Fruit fly (Drosophila melanogaster) whole organism, wandering third instar larva: ENCODE data around the gene CG10431.

Experiments
- Abd-B ChIP-seq: fragments of >200 bp; optimal IDR thresholded peaks from 2 replicates; lab custom pipeline; 2017; ENCODE audit warnings: missing biosample characterization, missing genetic modification characterization
- CG32264 ChIP-seq: fragments of 200-800 bp; sonication (Bioruptor generic); optimal IDR thresholded peaks from 2 replicates; lab custom pipeline; 2016; ENCODE audit warnings: missing biosample characterization, missing genetic modification characterization
- CG9705 ChIP-seq: fragments of 200-800 bp; sonication (Bioruptor generic); optimal IDR thresholded peaks from 2 replicates; lab custom pipeline; 2018; ENCODE audit warnings: missing biosample characterization, mild to moderate bottlenecking, missing genetic modification characterization
- CrebA ChIP-seq: fragments of 200-800 bp; sonication (Bioruptor generic); optimal IDR thresholded peaks from 2 replicates; lab custom pipeline; 2016; ENCODE audit warnings: missing biosample characterization, mild to moderate bottlenecking, missing genetic modification characterization, borderline replicate concordance
- Dfd ChIP-seq: fragments of >200 bp; optimal IDR thresholded peaks from 2 replicates; lab custom pipeline; 2017; ENCODE audit warnings: missing biosample characterization, missing genetic modification characterization
- Dif ChIP-seq: fragments of 200-275, 200-300 bp; sonication (Bioruptor generic); optimal IDR thresholded peaks from 2 replicates; lab custom pipeline; 2018; ENCODE audit warnings: missing biosample characterization, missing genetic modification characterization; ENCODE audit not compliant: partially characterized antibody
- GATAd ChIP-seq: sonication (Bioruptor generic); optimal IDR thresholded peaks from 2 replicates; lab custom pipeline; 2016; ENCODE audit warnings: missing biosample characterization, missing genetic modification characterization
- HLH106 ChIP-seq: fragments of 200-800 bp; optimal IDR thresholded peaks from 3 replicates; lab custom pipeline; 2019; ENCODE audit warnings: missing biosample characterization, mild to moderate bottlenecking, missing genetic modification characterization, moderate library complexity
- Hnf4 ChIP-seq: fragments of 200-800 bp; sonication (Bioruptor generic); optimal IDR thresholded peaks from 2 replicates; lab custom pipeline; 2016; ENCODE audit warnings: missing biosample characterization, mild to moderate bottlenecking, missing genetic modification characterization
- Hr78 ChIP-seq: fragments of >200 bp; optimal IDR thresholded peaks from 2 replicates; lab custom pipeline; 2017; ENCODE audit warnings: missing biosample characterization, missing genetic modification characterization
- Hr83 ChIP-seq: fragments of 200-300 bp; sonication (Bioruptor generic); optimal IDR thresholded peaks from 2 replicates; lab custom pipeline; 2016; ENCODE audit warnings: missing biosample characterization, mild to moderate bottlenecking, missing genetic modification characterization, moderate library complexity; ENCODE audit not compliant: poor library complexity, severe bottlenecking
- Jra ChIP-seq: sonication (Bioruptor generic); optimal IDR thresholded peaks from 2 replicates; lab custom pipeline; 2016; ENCODE audit warnings: missing biosample characterization, missing genetic modification characterization
- Mio ChIP-seq: sonication (Bioruptor generic); optimal IDR thresholded peaks from 2 replicates; lab custom pipeline; 2016; ENCODE audit warnings: missing biosample characterization, missing genetic modification characterization
- Myc ChIP-seq: fragments of >200 bp; optimal IDR thresholded peaks from 2 replicates; lab custom pipeline; 2017
- N ChIP-seq: fragments of >200 bp; optimal IDR thresholded peaks from 2 replicates; lab custom pipeline; 2018; ENCODE audit warnings: missing biosample characterization, missing external identifiers, missing genetic modification characterization
- OdsH ChIP-seq: fragments of 200-800 bp; sonication (Bioruptor generic); optimal IDR thresholded peaks from 2 replicates; lab custom pipeline; 2016; ENCODE audit warnings: missing biosample characterization, mild to moderate bottlenecking, missing genetic modification characterization
- Rel ChIP-seq, 2 experiments: fragments of 200-800 bp; sonication (Bioruptor generic) in 1 of 2; optimal IDR thresholded peaks; 2 replicates in 1 of 2; 3 replicates in 1 of 2; lab custom pipeline; 2016 to 2019; ENCODE audit warnings: mild to moderate bottlenecking in 2 of 2, missing biosample characterization in 2 of 2, missing genetic modification characterization in 2 of 2, moderate library complexity in 1 of 2
- Sp1 ChIP-seq: fragments of 200-800 bp; sonication (Bioruptor generic); optimal IDR thresholded peaks from 3 replicates; lab custom pipeline; 2019; ENCODE audit warnings: missing biosample characterization, mild to moderate bottlenecking, missing genetic modification characterization, moderate library complexity
- Vsx2 ChIP-seq: fragments of 200-300, 225-300 bp; sonication (Bioruptor generic); optimal IDR thresholded peaks from 2 replicates; lab custom pipeline; 2018; ENCODE audit warnings: missing biosample characterization, missing genetic modification characterization; ENCODE audit not compliant: partially characterized antibody
- br ChIP-seq: fragments of 200-800 bp; sonication (Bioruptor generic); optimal IDR thresholded peaks from 2 replicates; lab custom pipeline; 2016; ENCODE audit warnings: missing biosample characterization, missing genetic modification characterization
- brk ChIP-seq: fragments of 200-800 bp; sonication (Bioruptor generic); optimal IDR thresholded peaks from 2 replicates; lab custom pipeline; 2016; ENCODE audit warnings: missing biosample characterization, mild to moderate bottlenecking, missing genetic modification characterization
- dl ChIP-seq, 2 experiments: fragments of 175-275, 200-275 bp in 1 of 2; fragments of 200-275 bp in 1 of 2; sonication (Bioruptor generic); optimal IDR thresholded peaks; lab custom pipeline; 2018; ENCODE audit warnings: mild to moderate bottlenecking in 2 of 2, missing biosample characterization in 2 of 2, missing genetic modification characterization in 2 of 2, moderate library complexity in 2 of 2; ENCODE audit not compliant: partially characterized antibody in 2 of 2, insufficient read depth in 1 of 2
- dmrt93B ChIP-seq: fragments of 200-800 bp; sonication (Bioruptor generic); optimal IDR thresholded peaks from 2 replicates; lab custom pipeline; 2018; ENCODE audit warnings: missing biosample characterization, mild to moderate bottlenecking, missing genetic modification characterization
- dsf ChIP-seq: sonication (Bioruptor generic); optimal IDR thresholded peaks from 2 replicates; lab custom pipeline; 2016; ENCODE audit warnings: missing biosample characterization, missing genetic modification characterization, borderline replicate concordance
- ey ChIP-seq: fragments of 200-800 bp; sonication (Bioruptor generic); optimal IDR thresholded peaks from 2 replicates; lab custom pipeline; 2016; ENCODE audit warnings: missing biosample characterization, missing genetic modification characterization
- foxo ChIP-seq, 2 experiments: fragments of 200-800 bp; sonication (Bioruptor generic); optimal IDR thresholded peaks; 2 replicates in 1 of 2; 3 replicates in 1 of 2; lab custom pipeline; 2016 to 2017; ENCODE audit warnings: missing biosample characterization in 2 of 2, missing genetic modification characterization in 2 of 2
- fru ChIP-seq: fragments of 200-800 bp; sonication (Bioruptor generic); optimal IDR thresholded peaks from 3 replicates; lab custom pipeline; 2016; ENCODE audit warnings: missing biosample characterization, mild to moderate bottlenecking, missing genetic modification characterization
- h ChIP-seq: fragments of 200-800 bp; sonication (Bioruptor generic); optimal IDR thresholded peaks from 3 replicates; lab custom pipeline; 2016; ENCODE audit warnings: missing biosample characterization, mild to moderate bottlenecking, missing genetic modification characterization
- jim ChIP-seq: fragments of 175-275, 200-325 bp; sonication (Bioruptor generic); optimal IDR thresholded peaks from 2 replicates; lab custom pipeline; 2016; ENCODE audit warnings: missing biosample characterization, mild to moderate bottlenecking, missing genetic modification characterization
- lola ChIP-seq: fragments of >200 bp; optimal IDR thresholded peaks from 2 replicates; lab custom pipeline; 2017; ENCODE audit warnings: missing biosample characterization, missing genetic modification characterization
- pan ChIP-seq: fragments of >200 bp; optimal IDR thresholded peaks from 2 replicates; lab custom pipeline; 2017
- psq ChIP-seq: fragments of 200-800 bp; sonication (Bioruptor generic); optimal IDR thresholded peaks from 3 replicates; lab custom pipeline; 2017; ENCODE audit warnings: missing biosample characterization, mild to moderate bottlenecking, missing genetic modification characterization, moderate library complexity
- rgr ChIP-seq: fragments of 200-800 bp; sonication (Bioruptor generic); optimal IDR thresholded peaks from 3 replicates; lab custom pipeline; 2016; ENCODE audit warnings: missing biosample characterization, mild to moderate bottlenecking, missing genetic modification characterization
- sage ChIP-seq: fragments of 200-800 bp; sonication (Bioruptor generic); optimal IDR thresholded peaks from 2 replicates; lab custom pipeline; 2016; ENCODE audit warnings: missing biosample characterization, mild to moderate bottlenecking, missing genetic modification characterization
- sv ChIP-seq: fragments of 200-800 bp; sonication (Bioruptor generic); optimal IDR thresholded peaks from 3 replicates; lab custom pipeline; 2016; ENCODE audit warnings: missing biosample characterization, missing genetic modification characterization
- tai ChIP-seq: sonication (Bioruptor generic); optimal IDR thresholded peaks from 2 replicates; lab custom pipeline; 2016; ENCODE audit warnings: missing biosample characterization, missing genetic modification characterization
- usp ChIP-seq: fragments of >200 bp; optimal IDR thresholded peaks from 2 replicates; lab custom pipeline; 2017; ENCODE audit warnings: missing biosample characterization, missing genetic modification characterization
- woc ChIP-seq: sonication (Bioruptor generic); optimal IDR thresholded peaks from 2 replicates; lab custom pipeline; 2016; ENCODE audit warnings: missing biosample characterization, mild to moderate bottlenecking, missing genetic modification characterization

Gene CG10431

DNA sequence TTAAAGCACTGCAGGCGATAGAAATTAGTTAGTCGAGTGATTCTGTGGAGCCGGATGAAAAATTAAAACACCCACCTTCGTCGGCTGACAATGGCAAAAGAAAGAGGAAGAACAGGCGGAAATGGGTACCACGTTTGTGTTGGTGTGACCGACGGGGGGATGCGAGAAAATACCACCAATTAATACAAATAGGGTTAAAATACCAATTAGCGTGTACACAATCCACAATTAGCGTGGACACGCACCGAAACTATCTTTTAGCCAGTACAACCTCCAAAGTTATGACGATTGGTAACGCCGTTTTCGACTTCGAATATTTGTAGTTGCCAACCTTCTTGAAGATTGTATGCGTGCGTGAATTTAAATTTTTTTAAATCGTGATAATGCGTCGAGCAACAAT lies 34.6 kb downstream of the CG10431 start, which contains the start of gene RpL30:
Gene RpL30, minus strand, starts transcription at position 177 of the 400 bp plus-strand sequence.
- TF ChIP-seq Dfd (GFP tag; lab: Kevin White, UChicago): no peak
- TF ChIP-seq br (GFP tag; lab: Kevin White, UChicago): peak; percentile 90
- peak; percentile 81 for TF ChIP-seq Hnf4 (GFP tag; lab: Kevin White, UChicago)
- TF ChIP-seq h (GFP tag; lab: Kevin White, UChicago): peak; percentile 90
- TF ChIP-seq N: no peak
- no peak for TF ChIP-seq jim (GFP tag; lab: Kevin White, UChicago)
- TF ChIP-seq pan (lab: Kevin White, UChicago): no peak
- no peak for TF ChIP-seq GATAd (GFP tag; lab: Kevin White, UChicago)
- TF ChIP-seq usp (GFP tag; lab: Kevin White, UChicago): no peak
- peak; percentile 87 for TF ChIP-seq CG9705 (GFP tag; lab: Kevin White, UChicago)
- TF ChIP-seq Jra: peak; percentile 71
- no peak for TF ChIP-seq brk (GFP tag; lab: Kevin White, UChicago)
- peak; percentile 54 for TF ChIP-seq ey (GFP tag; lab: Kevin White, UChicago)
- TF ChIP-seq HLH106 (tag; lab: Kevin White, UChicago): peak; percentile 78
- no peak for TF ChIP-seq CrebA (GFP tag; lab: Kevin White, UChicago)
- TF ChIP-seq sv: peak; percentile 88
- TF ChIP-seq rgr (GFP tag; lab: Kevin White, UChicago): peak; percentile 94
- no peak for TF ChIP-seq lola (GFP tag; lab: Kevin White, UChicago)
- TF ChIP-seq Hr83: peak; percentile 85
- peak; percentile 51 for TF ChIP-seq woc (GFP tag; lab: Kevin White, UChicago)
- peak; percentile 97 for TF ChIP-seq Myc
- TF ChIP-seq Rel (GFP tag; optimal IDR thresholded peaks at IDR 0.05; lab: Kevin White, UChicago): no peak
- TF ChIP-seq Rel (tag; optimal IDR thresholded peaks at IDR 0.05; lab: Kevin White, UChicago): peak; percentile 78
- no peak for TF ChIP-seq Hr78 (GFP tag; lab: Kevin White, UChicago)
- no peak for TF ChIP-seq tai (GFP tag; lab: Kevin White, UChicago)
- TF ChIP-seq Vsx2 (GFP tag; lab: Kevin White, UChicago): no peak
- TF ChIP-seq Mio (GFP tag; lab: Kevin White, UChicago): peak; percentile 71
- TF ChIP-seq dmrt93B: peak; percentile 87
- peak; percentile 46 to 79 for TF ChIP-seq foxo (GFP tag; optimal IDR thresholded peaks at IDR 0.05; lab: Kevin White, UChicago)
- peak; percentile 33 for TF ChIP-seq sage
- TF ChIP-seq Dif: peak; percentile 49
- TF ChIP-seq fru: peak; percentile 81
- TF ChIP-seq CG32264 (GFP tag; lab: Kevin White, UChicago): peak; percentile 68
- TF ChIP-seq OdsH (GFP tag; lab: Kevin White, UChicago): peak; percentile 82
- TF ChIP-seq dsf (GFP tag; lab: Kevin White, UChicago): peak; percentile 22
- no peak for TF ChIP-seq Abd-B (GFP tag; lab: Kevin White, UChicago)
- TF ChIP-seq dl (GFP tag; optimal IDR thresholded peaks at IDR 0.05; lab: Kevin White, UChicago; ENCODE audit: insufficient read depth in 1 of 2, partially characterized antibody in 2 of 2): no peak
- TF ChIP-seq Sp1 (GFP tag; lab: Kevin White, UChicago): peak; percentile 92
- peak; percentile 56 for TF ChIP-seq psq (GFP tag; lab: Kevin White, UChicago)

DNA sequence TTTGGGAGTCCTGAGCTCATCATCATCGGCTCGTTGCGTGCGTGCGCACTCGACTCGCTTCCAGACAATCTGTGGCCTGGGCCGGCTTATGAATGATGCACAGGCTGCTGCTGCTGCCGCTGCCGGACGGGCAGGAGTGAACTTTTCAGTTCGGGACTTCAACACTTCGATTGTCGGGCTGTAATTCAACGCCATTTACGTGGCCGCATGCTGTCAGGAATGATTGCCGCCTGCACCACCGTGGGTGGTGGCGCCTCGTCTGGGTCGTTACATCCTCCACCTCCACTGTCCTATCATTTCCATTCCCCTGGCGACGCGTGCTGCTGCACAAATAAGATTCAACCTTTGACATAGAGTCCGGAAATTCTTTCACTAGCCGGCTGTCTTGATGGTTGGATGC lies 35.5 kb downstream of the CG10431 start:
- TF ChIP-seq Hr78 (GFP tag; lab: Kevin White, UChicago) (no peak), pan (lab: Kevin White, UChicago) (no peak), h (GFP tag; lab: Kevin White, UChicago) (no peak), sv (no peak), CG9705 (GFP tag; lab: Kevin White, UChicago) (no peak), Rel (GFP tag; optimal IDR thresholded peaks at IDR 0.05; lab: Kevin White, UChicago) (no peak), Rel (tag; optimal IDR thresholded peaks at IDR 0.05; lab: Kevin White, UChicago) (no peak), sage (no peak), Vsx2 (GFP tag; lab: Kevin White, UChicago) (no peak), ey (GFP tag; lab: Kevin White, UChicago) (no peak), Hr83 (no peak), Hnf4 (GFP tag; lab: Kevin White, UChicago) (no peak), dsf (GFP tag; lab: Kevin White, UChicago) (no peak), tai (GFP tag; lab: Kevin White, UChicago) (no peak)
